Worm (Caenorhabditis elegans) whole organism, L1 larva: ENCODE results near the gene C47A4.5.

ENCODE experiments used
- C16A3.4 ChIP-seq: fragments of 150-350 bp; optimal IDR thresholded peaks from 2 replicates; lab custom pipeline; 2014; ENCODE audit warnings: missing biosample characterization, missing genetic modification characterization
- C34B4.2 ChIP-seq: sonication (generic microtip); optimal IDR thresholded peaks from 2 replicates; lab custom pipeline; 2017; ENCODE audit warnings: mild to moderate bottlenecking, missing genetic modification characterization, missing compliant biosample characterization
- Y116A8C.19 ChIP-seq: sonication (generic microtip); optimal IDR thresholded peaks from 2 replicates; lab custom pipeline; 2016; ENCODE audit warnings: missing compliant biosample characterization, missing genetic modification characterization, borderline replicate concordance
- alr-1 ChIP-seq: fragments of 200-800 bp; sonication (Bioruptor generic); optimal IDR thresholded peaks from 2 replicates; lab custom pipeline; 2018; ENCODE audit warnings: borderline replicate concordance, mild to moderate bottlenecking, missing genetic modification characterization, missing compliant biosample characterization
- aly-2 ChIP-seq: fragments of 150-350 bp; optimal IDR thresholded peaks from 2 replicates; lab custom pipeline; 2014; ENCODE audit warnings: missing biosample characterization, missing genetic modification characterization
- blmp-1 ChIP-seq: fragments of 150-350 bp; optimal IDR thresholded peaks from 2 replicates; lab custom pipeline; 2014; ENCODE audit warnings: missing biosample characterization, missing genetic modification characterization
- ceh-63 ChIP-seq: fragments of 200-800 bp; sonication (Bioruptor generic); optimal IDR thresholded peaks from 2 replicates; lab custom pipeline; 2018; ENCODE audit warnings: mild to moderate bottlenecking, missing genetic modification characterization, missing compliant biosample characterization
- ceh-82 ChIP-seq, 3 experiments: fragments of 150-350 bp in 1 of 3; sonication (generic microtip) in 2 of 3; optimal IDR thresholded peaks; 2 replicates each; lab custom pipeline; 2014 to 2017; ENCODE audit warnings: missing biosample characterization in 3 of 3, missing genetic modification characterization in 3 of 3
- ceh-88 ChIP-seq: fragments of 200-800 bp; sonication (Bioruptor generic); IDR thresholded peaks from 2 replicates; pipeline ENCODE4 v1.3.6; 2022; ENCODE audit warnings: missing genetic modification characterization, missing compliant biosample characterization
- ceh-90 ChIP-seq: sonication (generic microtip); optimal IDR thresholded peaks from 2 replicates; lab custom pipeline; 2016; ENCODE audit warnings: missing genetic modification characterization, missing compliant biosample characterization
- dpl-1 ChIP-seq, 3 experiments: fragments of 150-350 bp in 2 of 3; sonication (generic microtip) in 1 of 3; optimal IDR thresholded peaks; 2 replicates each; lab custom pipeline; 2014 to 2017; ENCODE audit warnings: missing biosample characterization in 3 of 3, missing genetic modification characterization in 3 of 3, missing genetic modification reagents in 3 of 3
- efl-1 ChIP-seq, 4 experiments: fragments of 150-350 bp; optimal IDR thresholded peaks in 3 of 4; peaks in 1 of 4; 1 replicate in 1 of 4; 2 replicates in 3 of 4; lab custom pipeline; 2014; ENCODE audit warnings: missing biosample characterization in 2 of 4, missing genetic modification characterization in 2 of 4, missing genetic modification reagents in 2 of 4
- efl-3 ChIP-seq: fragments of 200-800 bp; sonication (Bioruptor generic); optimal IDR thresholded peaks from 2 replicates; lab custom pipeline; 2018; ENCODE audit warnings: mild to moderate bottlenecking, missing genetic modification characterization, missing compliant biosample characterization
- elt-2 ChIP-seq: sonication (generic microtip); optimal IDR thresholded peaks from 2 replicates; lab custom pipeline; 2016; ENCODE audit warnings: missing genetic modification characterization, mild to moderate bottlenecking, inconsistent platforms, missing compliant biosample characterization, missing genetic modification reagents
- elt-3 ChIP-seq, 6 experiments: fragments of 150-350 bp in 1 of 6; sonication (generic microtip); optimal IDR thresholded peaks; 2 replicates each; lab custom pipeline; 2017 to 2018; ENCODE audit warnings: missing biosample characterization in 6 of 6, missing genetic modification characterization in 6 of 6, inconsistent platforms in 1 of 6
- fkh-10 ChIP-seq: sonication (generic microtip); optimal IDR thresholded peaks from 2 replicates; lab custom pipeline; 2017; ENCODE audit warnings: missing biosample characterization, missing genetic modification reagents, missing genetic modification characterization
- fkh-8 ChIP-seq: sonication (generic microtip); optimal IDR thresholded peaks from 2 replicates; lab custom pipeline; 2016; ENCODE audit warnings: mild to moderate bottlenecking, missing genetic modification characterization, missing compliant biosample characterization
- hlh-17 ChIP-seq: fragments of 200-800 bp; sonication (Bioruptor generic); optimal IDR thresholded peaks from 2 replicates; lab custom pipeline; 2018; ENCODE audit warnings: missing genetic modification characterization, mild to moderate bottlenecking, missing compliant biosample characterization, moderate library complexity, borderline replicate concordance
- hpl-2 ChIP-seq: fragments of 150-350 bp; optimal IDR thresholded peaks from 2 replicates; lab custom pipeline; 2014; ENCODE audit warnings: missing biosample characterization, missing genetic modification reagents, missing genetic modification characterization
- irx-1 ChIP-seq: sonication (generic microtip); optimal IDR thresholded peaks from 2 replicates; lab custom pipeline; 2016; ENCODE audit warnings: missing genetic modification characterization, missing compliant biosample characterization
- jun-1 ChIP-seq: fragments of 150-350 bp; optimal IDR thresholded peaks from 2 replicates; lab custom pipeline; 2014; ENCODE audit warnings: missing biosample characterization, missing genetic modification reagents, missing genetic modification characterization
- lin-14 ChIP-seq: fragments of 200-800 bp; sonication (Bioruptor generic); optimal IDR thresholded peaks from 2 replicates; lab custom pipeline; 2018; ENCODE audit warnings: mild to moderate bottlenecking, missing genetic modification characterization, moderate library complexity, missing compliant biosample characterization
- lin-15B ChIP-seq: fragments of 150-350 bp; sonication (generic microtip); optimal IDR thresholded peaks from 3 replicates; lab custom pipeline; 2014; ENCODE audit warnings: missing biosample characterization, missing genetic modification characterization
- lin-39 ChIP-seq: fragments of 150-350 bp; optimal IDR thresholded peaks from 2 replicates; lab custom pipeline; 2014; ENCODE audit warnings: missing biosample characterization, missing genetic modification reagents, missing genetic modification characterization
- mab-9 ChIP-seq: fragments of 200-800 bp; sonication (Bioruptor generic); IDR thresholded peaks from 2 replicates; pipeline ENCODE4 v1.3.6; 2022; ENCODE audit warnings: missing genetic modification reagents, missing genetic modification characterization, missing compliant biosample characterization
- mdl-1 ChIP-seq, 2 experiments: fragments of 150-350 bp; optimal IDR thresholded peaks; 2 replicates each; lab custom pipeline; 2014 to 2017; ENCODE audit warnings: missing biosample characterization in 2 of 2, missing genetic modification characterization in 2 of 2, inconsistent platforms in 1 of 2
- mef-2 ChIP-seq: fragments of 150-350 bp; optimal IDR thresholded peaks from 2 replicates; lab custom pipeline; 2014; ENCODE audit warnings: missing biosample characterization, missing genetic modification characterization
- mep-1 ChIP-seq: fragments of 150-350 bp; optimal IDR thresholded peaks from 2 replicates; lab custom pipeline; 2014; ENCODE audit warnings: missing biosample characterization, missing genetic modification characterization
- nhr-12 ChIP-seq: sonication (generic microtip); optimal IDR thresholded peaks from 2 replicates; lab custom pipeline; 2017; ENCODE audit warnings: missing biosample characterization, missing genetic modification characterization
- nhr-20 ChIP-seq: sonication (generic microtip); optimal IDR thresholded peaks from 2 replicates; lab custom pipeline; 2016; ENCODE audit warnings: mild to moderate bottlenecking, missing genetic modification characterization, missing compliant biosample characterization
- nhr-237 ChIP-seq: fragments of 150-350 bp; optimal IDR thresholded peaks from 2 replicates; lab custom pipeline; 2014; ENCODE audit warnings: missing biosample characterization, missing genetic modification characterization
- nhr-28 ChIP-seq: fragments of 150-350 bp; optimal IDR thresholded peaks from 2 replicates; lab custom pipeline; 2014; ENCODE audit warnings: missing biosample characterization, missing genetic modification characterization
- nhr-71 ChIP-seq: sonication (generic microtip); optimal IDR thresholded peaks from 2 replicates; lab custom pipeline; 2016; ENCODE audit warnings: mild to moderate bottlenecking, missing genetic modification characterization, moderate library complexity, missing compliant biosample characterization
- nhr-77 ChIP-seq: fragments of 150-350 bp; optimal IDR thresholded peaks from 2 replicates; lab custom pipeline; 2014; ENCODE audit warnings: missing biosample characterization, missing genetic modification characterization
- nhr-85 ChIP-seq: sonication (generic microtip); peaks from one replicate; lab custom pipeline; 2016; ENCODE audit warnings: missing genetic modification characterization, inconsistent platforms, missing compliant biosample characterization
- nhr-90 ChIP-seq: sonication (generic microtip); optimal IDR thresholded peaks from 2 replicates; lab custom pipeline; 2016; ENCODE audit warnings: mild to moderate bottlenecking, missing genetic modification characterization, missing compliant biosample characterization; ENCODE audit not compliant: poor library complexity
- pag-3 ChIP-seq: sonication (generic microtip); optimal IDR thresholded peaks from 2 replicates; lab custom pipeline; 2017; ENCODE audit warnings: missing genetic modification characterization, mild to moderate bottlenecking, missing compliant biosample characterization, antibody characterized with exemption, borderline replicate concordance; ENCODE audit not compliant: insufficient read depth
- pqm-1 ChIP-seq: sonication (generic microtip); optimal IDR thresholded peaks from 3 replicates; lab custom pipeline; 2017; ENCODE audit warnings: missing biosample characterization, missing genetic modification characterization
- rnt-1 ChIP-seq: sonication (generic microtip); optimal IDR thresholded peaks from 2 replicates; lab custom pipeline; 2016; ENCODE audit warnings: mild to moderate bottlenecking, missing genetic modification characterization, moderate library complexity, missing compliant biosample characterization
- snu-23 ChIP-seq: sonication (generic microtip); optimal IDR thresholded peaks from 2 replicates; lab custom pipeline; 2016; ENCODE audit warnings: missing genetic modification characterization, missing compliant biosample characterization
- sox-4 ChIP-seq: sonication (generic microtip); optimal IDR thresholded peaks from 2 replicates; lab custom pipeline; 2016; ENCODE audit warnings: missing genetic modification characterization, missing compliant biosample characterization
- sup-37 ChIP-seq: fragments of 200-800 bp; sonication (Bioruptor generic); optimal IDR thresholded peaks from 2 replicates; lab custom pipeline; 2018; ENCODE audit warnings: mild to moderate bottlenecking, missing genetic modification characterization, missing compliant biosample characterization
- swsn-7 ChIP-seq: sonication (generic microtip); optimal IDR thresholded peaks from 2 replicates; lab custom pipeline; 2016; ENCODE audit warnings: missing genetic modification characterization, missing compliant biosample characterization
- tbx-2 ChIP-seq: sonication (generic microtip); optimal IDR thresholded peaks from 2 replicates; lab custom pipeline; 2016; ENCODE audit warnings: missing genetic modification characterization, missing compliant biosample characterization
- unc-130 ChIP-seq: fragments of 150-350 bp; optimal IDR thresholded peaks from 2 replicates; lab custom pipeline; 2017; ENCODE audit warnings: missing biosample characterization, missing genetic modification characterization, inconsistent platforms
- unc-62 ChIP-seq: fragments of 150-350 bp; optimal IDR thresholded peaks from 2 replicates; lab custom pipeline; 2014; ENCODE audit warnings: missing biosample characterization, missing genetic modification reagents, missing genetic modification characterization
- unc-86 ChIP-seq: sonication (generic microtip); optimal IDR thresholded peaks from 2 replicates; lab custom pipeline; 2016; ENCODE audit warnings: missing genetic modification characterization, missing compliant biosample characterization
- vab-15 ChIP-seq: sonication (generic microtip); optimal IDR thresholded peaks from 2 replicates; lab custom pipeline; 2017; ENCODE audit warnings: missing genotype, mild to moderate bottlenecking, missing genetic modification characterization, missing compliant biosample characterization
- xbp-1 ChIP-seq: sonication (generic microtip); optimal IDR thresholded peaks from 2 replicates; lab custom pipeline; 2016; ENCODE audit warnings: missing genetic modification characterization, missing compliant biosample characterization
- zag-1 ChIP-seq: fragments of 150-350 bp; optimal IDR thresholded peaks from 2 replicates; lab custom pipeline; 2014; ENCODE audit warnings: missing biosample characterization, missing genetic modification characterization
- ztf-11 ChIP-seq, 2 experiments: sonication (generic microtip); optimal IDR thresholded peaks; 2 replicates each; lab custom pipeline; 2016 to 2017; ENCODE audit warnings: missing genetic modification characterization in 2 of 2, missing biosample characterization in 1 of 2, missing compliant biosample characterization in 1 of 2
- ztf-4 ChIP-seq: fragments of 150-350 bp; optimal IDR thresholded peaks from 2 replicates; lab custom pipeline; 2014; ENCODE audit warnings: missing biosample characterization, missing genetic modification characterization

The C47A4.5 gene

ce11 chrIV:13777480-13777879 lies 32.0 kb downstream of the C47A4.5 start, which contains the start of gene rpl-18 (continued):
- peak; percentile 71 for TF ChIP-seq swsn-7 (tag; lab: Kevin White, UChicago)
- peak; percentile 69 for TF ChIP-seq fkh-8
- TF ChIP-seq efl-1 (optimal IDR thresholded peaks at IDR 0.05; lab: Kevin White, UChicago): peak; percentile 81 to 85
- peak; percentile 77 to 96 for TF ChIP-seq efl-1 (GFP tag; optimal IDR thresholded peaks at IDR 0.05 in 1 of 2; lab: Kevin White, UChicago)
- TF ChIP-seq Y116A8C.19 (tag; lab: Kevin White, UChicago): no peak
- TF ChIP-seq vab-15 (tag; lab: Kevin White, UChicago): peak; percentile 51
- no peak for TF ChIP-seq mef-2 (tag; lab: Kevin White, UChicago)
- no peak for TF ChIP-seq hpl-2 (GFP tag; lab: Kevin White, UChicago)
- TF ChIP-seq rnt-1 (tag; lab: Kevin White, UChicago): peak; percentile 80
- TF ChIP-seq ceh-63 (GFP tag; lab: Kevin White, UChicago): no peak
- TF ChIP-seq ztf-11 (tag; optimal IDR thresholded peaks at IDR 0.05; lab: Kevin White, UChicago): no peak
- no peak for TF ChIP-seq alr-1
- peak; percentile 3 for TF ChIP-seq aly-2 (tag; lab: Kevin White, UChicago)
- TF ChIP-seq xbp-1 (tag; lab: Kevin White, UChicago): peak; percentile 80
- no peak for TF ChIP-seq zag-1 (tag; lab: Kevin White, UChicago)
- TF ChIP-seq snu-23 (GFP tag; lab: Kevin White, UChicago): peak; percentile 87
- TF ChIP-seq elt-2 (tag; lab: Kevin White, UChicago): peak; percentile 6
- TF ChIP-seq mdl-1 (tag; optimal IDR thresholded peaks at IDR 0.05; lab: Kevin White, UChicago): peak in 1 of 2 experiments; percentile 69
- no peak for TF ChIP-seq hlh-17 (GFP tag; lab: Kevin White, UChicago)
- TF ChIP-seq mab-9: no peak
- peak; percentile 95 for TF ChIP-seq lin-15B (tag; lab: Kevin White, UChicago)
- no peak for TF ChIP-seq sup-37 (GFP tag; lab: Kevin White, UChicago)
- no peak for TF ChIP-seq pqm-1
- TF ChIP-seq C16A3.4 (tag; lab: Kevin White, UChicago): peak; percentile 83
- peak; percentile 38 for TF ChIP-seq nhr-237 (tag; lab: Kevin White, UChicago)
- TF ChIP-seq ceh-90 (tag; lab: Kevin White, UChicago): no peak
- TF ChIP-seq tbx-2 (tag; lab: Kevin White, UChicago): peak; percentile 72
- no peak for TF ChIP-seq ceh-88 (GFP tag; lab: Robert Waterston, UW)
- peak; percentile 82 for TF ChIP-seq nhr-71 (tag; lab: Kevin White, UChicago)
- peak; percentile 39 to 86 (median 64) for TF ChIP-seq ceh-82 (tag; optimal IDR thresholded peaks at IDR 0.05; lab: Kevin White, UChicago)
- no peak for TF ChIP-seq pag-3 (tag; lab: Kevin White, UChicago)
- no peak for TF ChIP-seq unc-62 (GFP tag; lab: Kevin White, UChicago)
- peak; percentile 58 for TF ChIP-seq nhr-77 (tag; lab: Kevin White, UChicago)
- TF ChIP-seq nhr-20 (tag; lab: Kevin White, UChicago): peak; percentile 73
- TF ChIP-seq jun-1 (tag; lab: Kevin White, UChicago): peak; percentile 50
- TF ChIP-seq lin-14: no peak
- peak; percentile 48 for TF ChIP-seq fkh-10 (GFP tag; lab: Kevin White, UChicago)
- TF ChIP-seq sox-4 (tag; lab: Kevin White, UChicago): peak; percentile 47
- TF ChIP-seq irx-1: peak; percentile 59
- peak; percentile 57 for TF ChIP-seq blmp-1 (tag; lab: Kevin White, UChicago)
- TF ChIP-seq efl-3 (GFP tag; lab: Kevin White, UChicago): no peak
- no peak for TF ChIP-seq nhr-12 (tag; lab: Kevin White, UChicago)
- TF ChIP-seq elt-3 (tag; optimal IDR thresholded peaks at IDR 0.05; lab: Kevin White, UChicago): peak in 2 of 6 experiments; percentile 60 to 87
- peak; percentile 91 for TF ChIP-seq unc-130 (tag; lab: Kevin White, UChicago)
- TF ChIP-seq C34B4.2 (tag; lab: Kevin White, UChicago): no peak
- peak; percentile 29 for TF ChIP-seq lin-39 (tag; lab: Kevin White, UChicago)
- peak; percentile 67 for TF ChIP-seq nhr-90 (tag; lab: Kevin White, UChicago)
- TF ChIP-seq mep-1 (tag; lab: Kevin White, UChicago): peak; percentile 85
- TF ChIP-seq unc-86 (tag; lab: Kevin White, UChicago): peak; percentile 54
- TF ChIP-seq nhr-28: no peak
- TF ChIP-seq ztf-4 (tag; lab: Kevin White, UChicago): no peak
- TF ChIP-seq dpl-1 (GFP tag; optimal IDR thresholded peaks at IDR 0.05; lab: Kevin White, UChicago): peak; percentile 74 to 84 (median 80)
- peak; percentile 72 for TF ChIP-seq nhr-85 (tag; lab: Kevin White, UChicago)
